Worm (Caenorhabditis elegans) whole organism, young adult: ENCODE results near the gene ftn-1.

ENCODE experiments used
- B0261.1 ChIP-seq: sonication (generic microtip); optimal IDR thresholded peaks from 2 replicates; lab custom pipeline; 2016; ENCODE audit warnings: mild to moderate bottlenecking, missing genetic modification characterization, moderate library complexity, missing compliant biosample characterization
- C17E4.6 ChIP-seq: fragments of 200-800 bp; sonication (Bioruptor generic); IDR thresholded peaks from 2 replicates; pipeline ENCODE4 v1.3.6; 2022; ENCODE audit warnings: missing genetic modification reagents, missing genetic modification characterization, missing compliant biosample characterization
- F10E7.11 ChIP-seq: sonication (generic microtip); optimal IDR thresholded peaks from 2 replicates; lab custom pipeline; 2017; ENCODE audit warnings: mild to moderate bottlenecking, missing genetic modification characterization, moderate library complexity, missing compliant biosample characterization
- F37B4.10 ChIP-seq: fragments of 200-800 bp; sonication (Bioruptor generic); IDR thresholded peaks from 2 replicates; pipeline ENCODE4 v1.3.6; 2022; ENCODE audit warnings: missing genetic modification characterization, missing compliant biosample characterization
- F49E8.2 ChIP-seq: sonication (generic microtip); optimal IDR thresholded peaks from 3 replicates; lab custom pipeline; 2017; ENCODE audit warnings: missing genetic modification characterization, mild to moderate bottlenecking, missing compliant biosample characterization, antibody characterized with exemption, moderate library complexity; ENCODE audit not compliant: insufficient read depth
- Y56A3A.18 ChIP-seq: fragments of 200-800 bp; sonication (Bioruptor generic); IDR thresholded peaks from 2 replicates; pipeline ENCODE4 v1.3.6; 2022; ENCODE audit warnings: missing genetic modification reagents, missing genetic modification characterization, missing compliant biosample characterization
- Y67H2A.10 ChIP-seq: fragments of 200-800 bp; sonication (Bioruptor generic); conservative IDR thresholded peaks from 2 replicates; pipeline ENCODE4 v1.3.6; 2022; ENCODE audit warnings: missing genetic modification reagents, missing genetic modification characterization, missing compliant biosample characterization
- ZK185.1 ChIP-seq: sonication (generic microtip); optimal IDR thresholded peaks from 2 replicates; lab custom pipeline; 2016; ENCODE audit warnings: mild to moderate bottlenecking, missing genetic modification characterization, missing compliant biosample characterization; ENCODE audit not compliant: poor library complexity, severe bottlenecking
- ccch-3 ChIP-seq: fragments of 200-800 bp; sonication (Bioruptor generic); optimal IDR thresholded peaks from 2 replicates; lab custom pipeline; 2018; ENCODE audit warnings: mild to moderate bottlenecking, missing genetic modification characterization, missing compliant biosample characterization
- ceh-100 ChIP-seq: fragments of 200-800 bp; sonication (Bioruptor generic); IDR thresholded peaks from 2 replicates; pipeline ENCODE4 v1.3.6; 2022; ENCODE audit warnings: missing genetic modification reagents, missing genetic modification characterization, missing compliant biosample characterization
- ceh-40 ChIP-seq: fragments of 200-800 bp; sonication (Bioruptor generic); IDR thresholded peaks from 2 replicates; pipeline ENCODE4 v1.3.6; 2022; ENCODE audit warnings: missing genetic modification characterization, missing compliant biosample characterization
- chd-7 ChIP-seq: sonication (generic microtip); optimal IDR thresholded peaks from 2 replicates; lab custom pipeline; 2016; ENCODE audit warnings: mild to moderate bottlenecking, missing genetic modification characterization, moderate library complexity, missing compliant biosample characterization
- dpff-1 ChIP-seq: sonication (generic microtip); optimal IDR thresholded peaks from 2 replicates; lab custom pipeline; 2017; ENCODE audit warnings: mild to moderate bottlenecking, missing genetic modification characterization, missing compliant biosample characterization
- egl-18 ChIP-seq: fragments of 200-800 bp; sonication (Bioruptor generic); IDR thresholded peaks from 2 replicates; pipeline ENCODE4 v1.3.6; 2022; ENCODE audit warnings: missing genetic modification reagents, missing genetic modification characterization, missing compliant biosample characterization
- egl-44 ChIP-seq: fragments of 200-800 bp; sonication (Bioruptor generic); IDR thresholded peaks from 2 replicates; pipeline ENCODE4 v1.3.6; 2022; ENCODE audit warnings: missing genetic modification reagents, missing genetic modification characterization, missing compliant biosample characterization
- egrh-3 ChIP-seq: fragments of 200-800 bp; sonication (Bioruptor generic); IDR thresholded peaks from 2 replicates; pipeline ENCODE4 v1.3.6; 2022; ENCODE audit warnings: missing genetic modification reagents, missing genetic modification characterization, missing compliant biosample characterization
- gei-17 ChIP-seq: fragments of 200-800 bp; sonication (Bioruptor generic); optimal IDR thresholded peaks from 2 replicates; lab custom pipeline; 2018; ENCODE audit warnings: mild to moderate bottlenecking, missing genetic modification characterization, missing compliant biosample characterization
- him-1 ChIP-seq: sonication (generic microtip); optimal IDR thresholded peaks from 2 replicates; lab custom pipeline; 2016; ENCODE audit warnings: missing genotype, missing genetic modification reagents, missing genetic modification characterization, missing compliant biosample characterization
- hlh-12 ChIP-seq: sonication (generic microtip); optimal IDR thresholded peaks from 2 replicates; lab custom pipeline; 2016; ENCODE audit warnings: missing genetic modification characterization, missing compliant biosample characterization
- hmg-1.2 ChIP-seq: fragments of 200-800 bp; sonication (Bioruptor generic); IDR thresholded peaks from 2 replicates; pipeline ENCODE4 v1.3.6; 2022; ENCODE audit warnings: missing genetic modification reagents, missing genetic modification characterization, missing compliant biosample characterization
- hrde-1 ChIP-seq: sonication (generic microtip); optimal IDR thresholded peaks from 2 replicates; lab custom pipeline; 2016; ENCODE audit warnings: missing genetic modification characterization, mild to moderate bottlenecking, missing compliant biosample characterization, moderate library complexity, missing genotype, missing genetic modification reagents, borderline replicate concordance
- lin-54 ChIP-seq: fragments of 200-800 bp; sonication (Bioruptor generic); optimal IDR thresholded peaks from 2 replicates; lab custom pipeline; 2018; ENCODE audit warnings: mild to moderate bottlenecking, missing genetic modification characterization, missing compliant biosample characterization
- lir-1 ChIP-seq: fragments of 200-800 bp; sonication (Bioruptor generic); conservative IDR thresholded peaks from 2 replicates; pipeline ENCODE4 v1.3.6; 2022; ENCODE audit warnings: missing genetic modification reagents, missing genetic modification characterization, missing compliant biosample characterization
- madf-10 ChIP-seq: sonication (generic microtip); optimal IDR thresholded peaks from 2 replicates; lab custom pipeline; 2016; ENCODE audit warnings: mild to moderate bottlenecking, missing genetic modification characterization, missing compliant biosample characterization
- madf-6 ChIP-seq: fragments of 200-800 bp; sonication (Bioruptor generic); IDR thresholded peaks from 2 replicates; pipeline ENCODE4 v1.3.6; 2022; ENCODE audit warnings: missing genetic modification reagents, missing genetic modification characterization, missing compliant biosample characterization
- nfya-2 ChIP-seq: fragments of 200-800 bp; sonication (Bioruptor generic); IDR thresholded peaks from 2 replicates; pipeline ENCODE4 v1.3.6; 2022; ENCODE audit warnings: missing genetic modification reagents, missing genetic modification characterization, missing compliant biosample characterization
- nfyb-1 ChIP-seq: fragments of 200-800 bp; sonication (Bioruptor generic); IDR thresholded peaks from 2 replicates; pipeline ENCODE4 v1.3.6; 2022; ENCODE audit warnings: missing genetic modification reagents, missing genetic modification characterization, missing compliant biosample characterization
- nhr-120 ChIP-seq: fragments of 200-800 bp; sonication (Bioruptor generic); IDR thresholded peaks from 2 replicates; pipeline ENCODE4 v1.3.6; 2022; ENCODE audit warnings: missing genetic modification characterization, missing compliant biosample characterization
- nhr-80 ChIP-seq: sonication (generic microtip); optimal IDR thresholded peaks from 2 replicates; lab custom pipeline; 2016; ENCODE audit warnings: missing genetic modification characterization, missing compliant biosample characterization
- pbrm-1 ChIP-seq: fragments of 200-800 bp; sonication (Bioruptor generic); IDR thresholded peaks from 2 replicates; pipeline ENCODE4 v1.3.6; 2022; ENCODE audit warnings: missing genetic modification reagents, missing genetic modification characterization, missing compliant biosample characterization
- snpc-1.1 ChIP-seq: sonication (generic microtip); optimal IDR thresholded peaks from 2 replicates; lab custom pipeline; 2017; ENCODE audit warnings: missing genetic modification characterization, mild to moderate bottlenecking, missing compliant biosample characterization, antibody characterized with exemption, moderate library complexity, missing genotype, missing genetic modification reagents; ENCODE audit not compliant: insufficient read depth
- sptf-2 ChIP-seq: fragments of 200-800 bp; sonication (Bioruptor generic); optimal IDR thresholded peaks from 2 replicates; lab custom pipeline; 2018; ENCODE audit warnings: mild to moderate bottlenecking, missing genetic modification characterization, missing compliant biosample characterization
- tbp1 ChIP-seq: fragments of 200-800 bp; sonication (Bioruptor generic); optimal IDR thresholded peaks from 2 replicates; lab custom pipeline; 2018; ENCODE audit warnings: mild to moderate bottlenecking, missing genetic modification characterization, missing compliant biosample characterization
- tlf-1 ChIP-seq: fragments of 200-800 bp; sonication (Bioruptor generic); optimal IDR thresholded peaks from 2 replicates; lab custom pipeline; 2018; ENCODE audit warnings: mild to moderate bottlenecking, missing genetic modification characterization, missing compliant biosample characterization
- unc-130 ChIP-seq: sonication (generic microtip); optimal IDR thresholded peaks from 2 replicates; lab custom pipeline; 2016; ENCODE audit warnings: missing genetic modification reagents, missing genetic modification characterization, missing compliant biosample characterization
- unc-62 ChIP-seq: fragments of 150-350 bp; optimal IDR thresholded peaks from 2 replicates; lab custom pipeline; 2014; ENCODE audit warnings: missing biosample characterization, missing genetic modification reagents, missing genetic modification characterization
- ztf-25 ChIP-seq: fragments of 200-800 bp; sonication (Bioruptor generic); IDR thresholded peaks from 2 replicates; pipeline ENCODE4 v1.3.6; 2022; ENCODE audit warnings: missing genetic modification reagents, missing genetic modification characterization, missing compliant biosample characterization
- ztf-6 ChIP-seq: fragments of 200-800 bp; sonication (Bioruptor generic); IDR thresholded peaks from 2 replicates; pipeline ENCODE4 v1.3.6; 2022; ENCODE audit warnings: missing genetic modification reagents, missing genetic modification characterization, missing compliant biosample characterization

ftn-1 gene

DNA sequence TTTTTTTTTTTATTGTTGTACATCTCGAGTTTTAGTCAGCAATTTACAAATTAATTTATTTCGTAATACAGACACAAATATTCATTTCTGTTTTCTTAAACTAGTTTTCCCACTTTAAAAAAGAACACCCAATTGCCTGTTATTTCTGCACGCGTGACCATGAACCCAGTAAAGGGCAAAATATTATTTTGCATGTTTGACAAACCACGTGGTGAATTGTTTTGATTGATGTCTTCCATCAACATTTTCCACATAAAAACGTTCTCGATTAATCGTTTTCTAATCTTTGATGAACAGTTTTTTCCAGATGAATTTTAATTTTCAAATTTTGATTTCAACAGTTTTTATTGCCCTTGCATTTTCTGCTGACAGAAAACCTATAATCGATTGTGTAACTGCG is 21.7 kb downstream of the ftn-1 start, which contains the start of gene C54F6.18:
Gene C54F6.18, plus strand, starts transcription at position 301 of the 400 bp plus-strand sequence.
- no peak for TF ChIP-seq ZK185.1 (tag; lab: Kevin White, UChicago)
- no peak for TF ChIP-seq ceh-100 (GFP tag; lab: Robert Waterston, UW)
- no peak for TF ChIP-seq nfya-2 (GFP tag; lab: Robert Waterston, UW)
- no peak for TF ChIP-seq lir-1 (GFP tag; lab: Robert Waterston, UW)
- no peak for TF ChIP-seq hrde-1
- TF ChIP-seq C17E4.6 (GFP tag; lab: Robert Waterston, UW): no peak
- no peak for TF ChIP-seq egrh-3 (GFP tag; lab: Robert Waterston, UW)
- TF ChIP-seq nfyb-1 (GFP tag; lab: Robert Waterston, UW): no peak
- TF ChIP-seq, all 124 proteins: peak for 0

DNA sequence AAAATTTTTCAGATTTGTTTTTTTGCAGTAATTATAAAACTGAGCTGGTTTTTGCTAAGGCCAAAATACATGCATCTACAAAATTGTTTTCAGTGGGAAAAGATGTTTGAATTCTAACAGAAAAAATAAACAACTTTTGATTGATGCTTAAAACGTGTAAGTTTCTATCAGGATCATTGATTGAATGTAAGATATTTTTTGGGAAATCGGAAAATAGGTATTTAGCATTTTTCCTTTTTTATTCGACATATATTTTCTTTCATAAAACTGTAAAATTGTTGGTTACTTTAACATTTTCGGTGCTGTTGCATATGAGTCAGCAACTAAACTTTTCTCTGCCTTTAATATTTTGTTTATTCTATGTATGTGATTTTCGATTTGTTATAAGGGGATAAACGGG is 22.9 kb downstream of the ftn-1 start, which contains the start of gene C54F6.20:
Gene C54F6.20, plus strand, starts transcription at position 301 of the 400 bp plus-strand sequence.
- TF ChIP-seq chd-7: no peak
- TF ChIP-seq hmg-1.2: no peak
- no peak for TF ChIP-seq pbrm-1 (GFP tag; lab: Robert Waterston, UW)
- no peak for TF ChIP-seq ccch-3 (GFP tag; lab: Kevin White, UChicago)
- no peak for TF ChIP-seq sptf-2
- no peak for TF ChIP-seq Y56A3A.18 (GFP tag; lab: Robert Waterston, UW)
- TF ChIP-seq, all 124 proteins: peak for 0

DNA sequence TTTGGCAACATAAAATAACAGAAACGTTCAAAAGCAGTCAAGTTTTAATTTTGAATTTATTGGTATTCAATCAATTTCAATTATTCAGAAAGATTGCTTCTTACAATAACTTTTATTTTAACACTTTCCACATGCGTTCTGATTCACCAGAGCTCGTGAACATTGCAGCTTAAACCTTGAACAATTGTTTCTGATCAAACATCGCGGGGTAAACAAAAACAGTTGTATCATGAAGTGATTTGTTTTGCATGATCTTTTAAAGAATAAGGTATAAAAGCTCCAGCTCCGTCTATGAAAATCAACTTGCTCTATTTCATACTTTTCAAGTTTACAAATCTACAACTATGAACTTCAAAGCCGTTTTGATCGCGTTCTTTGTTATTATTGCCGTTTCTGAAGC is 24.0 kb downstream of the ftn-1 start, which contains the start of gene C54F6.6:
Gene C54F6.6, plus strand, starts transcription at position 301 of the 400 bp plus-strand sequence.
- no peak for TF ChIP-seq unc-62 (GFP tag; lab: Kevin White, UChicago)
- TF ChIP-seq egl-44: no peak
- no peak for TF ChIP-seq sptf-2
- TF ChIP-seq F10E7.11 (tag; lab: Kevin White, UChicago): no peak
- TF ChIP-seq hmg-1.2: no peak
- TF ChIP-seq gei-17 (GFP tag; lab: Kevin White, UChicago): no peak
- no peak for TF ChIP-seq ztf-6 (GFP tag; lab: Robert Waterston, UW)
- no peak for TF ChIP-seq ztf-25 (GFP tag; lab: Robert Waterston, UW)
- no peak for TF ChIP-seq B0261.1 (tag; lab: Kevin White, UChicago)
- TF ChIP-seq lin-54 (GFP tag; lab: Kevin White, UChicago): no peak
- no peak for TF ChIP-seq hlh-12 (tag; lab: Kevin White, UChicago)
- no peak for TF ChIP-seq snpc-1.1 (tag; lab: Kevin White, UChicago)
- TF ChIP-seq Y67H2A.10 (GFP tag; lab: Robert Waterston, UW): no peak
- no peak for TF ChIP-seq him-1
- no peak for TF ChIP-seq F49E8.2

DNA sequence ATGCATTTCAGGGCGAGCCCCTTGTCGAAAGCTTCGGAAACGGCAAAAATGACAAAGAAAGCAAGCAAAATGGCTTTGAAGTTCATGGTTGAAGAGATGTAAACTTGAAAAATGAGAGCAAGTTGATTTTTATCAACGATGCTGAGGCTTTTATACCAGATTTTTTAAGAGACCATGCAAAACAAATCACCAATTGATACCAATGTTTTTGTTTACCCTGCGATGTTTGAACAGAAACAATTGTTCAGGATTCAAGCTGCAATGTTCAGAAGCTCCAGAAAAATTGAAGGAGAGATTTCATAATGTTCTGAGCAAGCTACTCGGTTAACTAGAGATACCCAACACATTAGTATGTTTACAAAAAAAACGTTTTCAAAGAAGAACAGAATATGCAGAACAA is 25.1 kb downstream of the ftn-1 start, which contains the start of gene C54F6.15:
Gene C54F6.15, minus strand, starts transcription at position 101 of the 400 bp plus-strand sequence.
- TF ChIP-seq F37B4.10 (GFP tag; lab: Robert Waterston, UW) (0 out of 2 replicates have a peak, but pooled peaks have one; percentile 46), egl-18 (GFP tag; lab: Robert Waterston, UW) (no peak)
- TF ChIP-seq, all 124 proteins: peak for 1

DNA sequence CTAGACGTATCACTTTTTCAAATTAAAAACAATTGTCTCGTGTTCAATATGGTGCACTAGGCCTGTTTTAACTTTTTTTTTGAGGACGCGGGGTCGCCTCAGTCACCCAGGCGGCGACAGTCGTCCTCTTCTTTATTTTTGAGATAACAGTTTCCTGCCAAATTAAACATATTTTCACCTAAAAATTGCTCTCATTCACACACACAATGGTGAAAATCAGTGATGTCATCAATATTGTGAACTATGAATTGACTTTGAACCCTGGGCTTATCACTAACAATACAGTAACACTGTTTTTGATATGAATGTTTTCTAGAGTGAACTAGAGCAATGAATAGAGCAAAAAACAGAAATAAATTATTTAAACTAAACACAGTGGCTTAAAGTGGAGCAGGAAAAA is 26.1 kb downstream of the ftn-1 start:
- TF ChIP-seq nhr-80 (tag; lab: Kevin White, UChicago) (peak; percentile 73), sptf-2 (no peak)

DNA sequence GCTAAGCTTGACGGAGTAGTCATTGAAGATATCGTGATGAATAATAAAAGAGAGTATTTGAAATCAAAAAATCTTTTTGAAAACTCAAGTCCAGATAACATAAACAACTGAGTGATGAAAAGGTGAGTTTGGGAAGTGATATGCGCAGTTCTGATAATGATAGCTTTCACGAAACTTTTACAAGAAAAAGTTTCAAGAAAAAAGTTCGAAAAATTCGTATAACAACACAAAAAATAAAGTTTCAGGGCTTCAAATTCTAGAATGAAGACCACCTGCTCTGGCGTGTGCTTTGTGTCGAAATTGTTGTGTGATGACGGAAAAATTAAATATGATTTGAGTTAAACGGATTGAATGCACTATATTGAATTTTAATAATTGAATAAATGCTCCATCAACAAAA is 27.3 kb downstream of the ftn-1 start, which contains the start of gene srb-19:
Gene srb-19, minus strand, starts transcription at position 101 of the 400 bp plus-strand sequence.
- TF ChIP-seq madf-10 (tag; lab: Kevin White, UChicago): no peak
- no peak for TF ChIP-seq Y56A3A.18 (GFP tag; lab: Robert Waterston, UW)
- no peak for TF ChIP-seq tbp1 (GFP tag; lab: Kevin White, UChicago)
- no peak for TF ChIP-seq madf-6 (GFP tag; lab: Robert Waterston, UW)
- no peak for TF ChIP-seq ccch-3 (GFP tag; lab: Kevin White, UChicago)
- no peak for TF ChIP-seq nhr-120 (GFP tag; lab: Robert Waterston, UW)
- no peak for TF ChIP-seq unc-130 (GFP tag; lab: Kevin White, UChicago)
- no peak for TF ChIP-seq dpff-1 (tag; lab: Kevin White, UChicago)
- no peak for TF ChIP-seq ceh-40
- no peak for TF ChIP-seq hrde-1
- no peak for TF ChIP-seq tlf-1 (GFP tag; lab: Kevin White, UChicago)
- TF ChIP-seq F37B4.10 (GFP tag; lab: Robert Waterston, UW): no peak
- TF ChIP-seq, all 124 proteins: peak for 0
